Worm (Caenorhabditis elegans): Measurements from ENCODE around the gene abu-2.

DNA sequence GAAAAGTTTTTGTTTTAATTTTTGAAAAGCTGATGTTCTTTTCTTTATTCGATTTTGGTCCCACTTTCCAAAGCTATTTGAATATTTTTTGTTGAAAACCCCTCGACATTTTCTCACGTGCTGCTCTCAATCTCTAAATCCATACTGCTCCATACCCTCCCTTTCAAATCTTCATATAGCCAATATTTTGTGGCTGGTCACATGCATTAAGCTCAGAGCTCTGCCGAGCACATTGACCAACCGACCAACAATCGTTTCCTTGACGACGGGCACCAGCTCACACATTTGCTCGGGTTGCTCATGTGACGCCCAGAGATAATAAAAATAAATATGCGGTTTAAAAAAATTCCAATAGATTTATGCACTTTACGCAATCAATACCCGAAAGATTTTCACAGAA lies 28.5 kb upstream of the abu-2 start:
- TF ChIP-seq lin-39 (tag; optimal IDR thresholded peaks at IDR 0.05) (no peak), mdl-1 (tag; optimal IDR thresholded peaks at IDR 0.05) (peak; percentile 7), nhr-237 (tag; optimal IDR thresholded peaks at IDR 0.05) (no peak)
